Worm (Caenorhabditis elegans): ENCODE measurements around the gene T09D3.9.
A peak's percentile ranks its signal among the peaks of the same experiment; 100 is the strongest.

Gene T09D3.9

ce11 chrV:5410679-5411078, 42.0 kb upstream of the T09D3.9 start, which contains the start of gene F08F3.4 (continued):
- TF ChIP-seq lir-1 (GFP tag; conservative IDR thresholded peaks at IDR 0.05) (no peak), cebp-2 (GFP tag; IDR thresholded peaks at IDR 0.05) (no peak), atf-7 (tag; optimal IDR thresholded peaks at IDR 0.05) (peak; percentile 5), chd-7 (tag; optimal IDR thresholded peaks at IDR 0.05) (peak; percentile 17), F23B12.7 (tag; optimal IDR thresholded peaks at IDR 0.05; ENCODE audit: insufficient read depth) (no peak), ZK185.1 (tag; optimal IDR thresholded peaks at IDR 0.05; ENCODE audit: poor library complexity, severe bottlenecking) (no peak), akir-1 (GFP tag; optimal IDR thresholded peaks at IDR 0.05) (no peak), C17E4.6 (GFP tag; IDR thresholded peaks at IDR 0.05) (no peak), C06A6.2 (GFP tag; conservative IDR thresholded peaks at IDR 0.05) (peak; percentile 51; the same call in 1 of the 2 replicates), cebp-1 (GFP tag; IDR thresholded peaks at IDR 0.05) (no peak), cebp-1 (tag; optimal IDR thresholded peaks at IDR 0.05) (peak; percentile 35), lin-40 (tag; optimal IDR thresholded peaks at IDR 0.05) (peak; percentile 25), F22D6.2 (tag; optimal IDR thresholded peaks at IDR 0.05) (no peak), nfyb-1 (GFP tag; IDR thresholded peaks at IDR 0.05) (peak; percentile 46; the same call in 1 of the 2 replicates), ztf-26 (tag; optimal IDR thresholded peaks at IDR 0.05) (peak; percentile 93)

- TF ChIP-seq K12H6.12 (tag; optimal IDR thresholded peaks at IDR 0.05) (peak; percentile 10), Y53F4B.3 (GFP tag; IDR thresholded peaks at IDR 0.05) (no peak)
Observed at ce11 chrV:5408921-5409320, 40.2 kb upstream of the T09D3.9 start.

- TF ChIP-seq ets-4 (GFP tag; optimal IDR thresholded peaks at IDR 0.05) (no peak), unc-130 (GFP tag; optimal IDR thresholded peaks at IDR 0.05) (no peak), rpc-1 (optimal IDR thresholded peaks at IDR 0.05) (no peak), rpc-1 (tag; optimal IDR thresholded peaks at IDR 0.05) (no peak), ztf-28 (GFP tag; IDR thresholded peaks at IDR 0.05) (no peak), mxl-1 (tag; optimal IDR thresholded peaks at IDR 0.05) (no peak), sdz-38 (tag; optimal IDR thresholded peaks at IDR 0.05) (no peak), pbrm-1 (GFP tag; IDR thresholded peaks at IDR 0.05) (no peak), Y67H2A.10 (GFP tag; conservative IDR thresholded peaks at IDR 0.05) (no peak), cebp-1 (GFP tag; IDR thresholded peaks at IDR 0.05) (no peak), cebp-1 (tag; optimal IDR thresholded peaks at IDR 0.05) (no peak), madf-8 (GFP tag; conservative IDR thresholded peaks at IDR 0.05) (no peak), F55B11.4 (tag; optimal IDR thresholded peaks at IDR 0.05; ENCODE audit: borderline replicate concordance, insufficient read depth) (no peak), D2030.7 (GFP tag; IDR thresholded peaks at IDR 0.05) (no peak), atf-7 (tag; optimal IDR thresholded peaks at IDR 0.05) (no peak)
Observed at ce11 chrV:5408223-5408622, 39.5 kb upstream of the T09D3.9 start, which contains the start of gene C25A6.1. Gene C25A6.1, plus strand, starts transcription at chrV:5408523.

ce11 chrV:5405053-5405452, 36.4 kb upstream of the T09D3.9 start, which contains the start of gene dmsr-7:
Gene dmsr-7, plus strand, starts transcription at chrV:5405353.
- no peak for TF ChIP-seq bed-2 (GFP tag; IDR thresholded peaks at IDR 0.05)
- TF ChIP-seq rec-8 (tag; optimal IDR thresholded peaks at IDR 0.05), result no peak
- no peak for TF ChIP-seq T07F8.4 (tag; optimal IDR thresholded peaks at IDR 0.05)
- no peak for TF ChIP-seq nfyb-1 (GFP tag; IDR thresholded peaks at IDR 0.05)
- TF ChIP-seq F10E7.11 (tag; optimal IDR thresholded peaks at IDR 0.05), result no peak
- no peak for TF ChIP-seq nhr-27 (tag; optimal IDR thresholded peaks at IDR 0.05)
- no peak for TF ChIP-seq fkh-3 (tag; optimal IDR thresholded peaks at IDR 0.05)
- TF ChIP-seq lin-35 (GFP tag; optimal IDR thresholded peaks at IDR 0.05), result no peak
- TF ChIP-seq ztf-22 (GFP tag; optimal IDR thresholded peaks at IDR 0.05), result no peak
- TF ChIP-seq lin-40 (tag; optimal IDR thresholded peaks at IDR 0.05), result no peak
- TF ChIP-seq lir-1 (GFP tag; conservative IDR thresholded peaks at IDR 0.05), result no peak
- TF ChIP-seq B0035.1 (tag; optimal IDR thresholded peaks at IDR 0.05), result no peak
- TF ChIP-seq sea-2 (GFP tag; IDR thresholded peaks at IDR 0.05), result no peak
- TF ChIP-seq ceh-40 (GFP tag; IDR thresholded peaks at IDR 0.05), result no peak
- TF ChIP-seq Y79H2A.3 (GFP tag; conservative IDR thresholded peaks at IDR 0.05), result no peak
